Worm (Caenorhabditis elegans) whole organism, L2 larva: ENCODE data around the gene npax-4.

Experiments used
- C34F6.9 ChIP-seq: fragments of 150-350 bp; optimal IDR thresholded peaks from 2 replicates; lab custom pipeline; 2014; ENCODE audit warnings: missing biosample characterization, missing genetic modification characterization
- R02D3.7 ChIP-seq: fragments of 150-350 bp; optimal IDR thresholded peaks from 2 replicates; lab custom pipeline; 2014; ENCODE audit warnings: missing biosample characterization, missing genetic modification characterization
- ZK546.5 ChIP-seq: sonication (generic microtip); optimal IDR thresholded peaks from 2 replicates; lab custom pipeline; 2017; ENCODE audit warnings: missing biosample characterization, missing genetic modification characterization
- alr-1 ChIP-seq: fragments of 150-350 bp; optimal IDR thresholded peaks from 2 replicates; lab custom pipeline; 2014; ENCODE audit warnings: missing biosample characterization, missing genetic modification characterization
- aly-2 ChIP-seq: fragments of 150-350 bp; optimal IDR thresholded peaks from 2 replicates; lab custom pipeline; 2014; ENCODE audit warnings: missing biosample characterization, missing genetic modification characterization
- blmp-1 ChIP-seq: sonication (generic microtip); optimal IDR thresholded peaks from 2 replicates; lab custom pipeline; 2017; ENCODE audit warnings: missing genetic modification characterization, mild to moderate bottlenecking, missing compliant biosample characterization, antibody characterized with exemption, moderate library complexity; ENCODE audit not compliant: insufficient read depth
- crh-2 ChIP-seq: sonication (generic microtip); optimal IDR thresholded peaks from 2 replicates; lab custom pipeline; 2017; ENCODE audit warnings: missing biosample characterization, missing genetic modification characterization
- dmd-4 ChIP-seq: sonication (generic microtip); optimal IDR thresholded peaks from 2 replicates; lab custom pipeline; 2017; ENCODE audit warnings: missing biosample characterization, missing genetic modification characterization
- egl-27 ChIP-seq: sonication (generic microtip); optimal IDR thresholded peaks from 3 replicates; lab custom pipeline; 2017; ENCODE audit warnings: missing biosample characterization, missing genetic modification reagents, missing genetic modification characterization
- elt-3 ChIP-seq: sonication (generic microtip); optimal IDR thresholded peaks from 2 replicates; lab custom pipeline; 2017; ENCODE audit warnings: missing biosample characterization, missing genetic modification characterization
- fos-1 ChIP-seq: fragments of 150-350 bp; optimal IDR thresholded peaks from 2 replicates; lab custom pipeline; 2014; ENCODE audit warnings: missing biosample characterization, missing genetic modification characterization
- gmeb-1 ChIP-seq: fragments of 150-350 bp; optimal IDR thresholded peaks from 2 replicates; lab custom pipeline; 2014; ENCODE audit warnings: missing biosample characterization, missing genetic modification characterization
- lin-11 ChIP-seq: fragments of 150-350 bp; sonication (generic microtip); optimal IDR thresholded peaks from 2 replicates; lab custom pipeline; 2014; ENCODE audit warnings: missing biosample characterization, missing genetic modification characterization, inconsistent platforms, mixed read lengths
- lin-13 ChIP-seq: fragments of 150-350 bp; optimal IDR thresholded peaks from 2 replicates; lab custom pipeline; 2014; ENCODE audit warnings: missing biosample characterization, missing genetic modification reagents, missing genetic modification characterization
- lin-39 ChIP-seq: fragments of 150-350 bp; optimal IDR thresholded peaks from 2 replicates; lab custom pipeline; 2014; ENCODE audit warnings: missing biosample characterization, missing genetic modification reagents, missing genetic modification characterization
- lsy-2 ChIP-seq, 2 experiments: fragments of 150-350 bp in 1 of 2; sonication (generic microtip) in 1 of 2; optimal IDR thresholded peaks; 2 replicates each; lab custom pipeline; 2014 to 2017; ENCODE audit warnings: missing biosample characterization in 2 of 2, missing genetic modification characterization in 2 of 2
- mab-5 ChIP-seq: fragments of 150-350 bp; optimal IDR thresholded peaks from 2 replicates; lab custom pipeline; 2014; ENCODE audit warnings: missing biosample characterization, missing genetic modification characterization
- mbf-1 ChIP-seq: sonication (generic microtip); optimal IDR thresholded peaks from 2 replicates; lab custom pipeline; 2017; ENCODE audit warnings: missing biosample characterization, missing genetic modification characterization
- mdl-1 ChIP-seq, 2 experiments: fragments of 150-350 bp in 1 of 2; sonication (generic microtip) in 1 of 2; optimal IDR thresholded peaks; 2 replicates each; lab custom pipeline; 2017; ENCODE audit warnings: missing biosample characterization in 2 of 2, missing genetic modification characterization in 2 of 2
- nhr-11 ChIP-seq: fragments of 150-350 bp; optimal IDR thresholded peaks from 2 replicates; lab custom pipeline; 2014; ENCODE audit warnings: missing biosample characterization, missing genetic modification characterization
- nhr-12 ChIP-seq: fragments of 150-350 bp; optimal IDR thresholded peaks from 2 replicates; lab custom pipeline; 2014; ENCODE audit warnings: missing biosample characterization, missing genetic modification characterization
- nhr-129 ChIP-seq: fragments of 150-350 bp; optimal IDR thresholded peaks from 2 replicates; lab custom pipeline; 2014; ENCODE audit warnings: missing biosample characterization, missing genetic modification characterization
- nhr-21 ChIP-seq: fragments of 150-350 bp; optimal IDR thresholded peaks from 2 replicates; lab custom pipeline; 2014; ENCODE audit warnings: missing biosample characterization, missing genetic modification characterization
- nhr-23 ChIP-seq: fragments of 150-350 bp; optimal IDR thresholded peaks from 2 replicates; lab custom pipeline; 2014; ENCODE audit warnings: missing biosample characterization, missing genetic modification reagents, missing genetic modification characterization
- nhr-25 ChIP-seq: fragments of 150-350 bp; sonication (generic microtip); optimal IDR thresholded peaks from 3 replicates; lab custom pipeline; 2014; ENCODE audit warnings: missing biosample characterization, missing genetic modification characterization
- nhr-6 ChIP-seq: fragments of 150-350 bp; optimal IDR thresholded peaks from 2 replicates; lab custom pipeline; 2014; ENCODE audit warnings: missing biosample characterization, missing genetic modification characterization
- peb-1 ChIP-seq: fragments of 150-350 bp; optimal IDR thresholded peaks from 2 replicates; lab custom pipeline; 2014; ENCODE audit warnings: missing biosample characterization, missing genetic modification characterization
- sma-3 ChIP-seq: sonication (generic microtip); optimal IDR thresholded peaks from 2 replicates; lab custom pipeline; 2016; ENCODE audit warnings: missing genetic modification reagents, missing genetic modification characterization, missing compliant biosample characterization
- sma-9 ChIP-seq, 2 experiments: fragments of 150-350 bp in 1 of 2; sonication (generic microtip) in 1 of 2; optimal IDR thresholded peaks; 2 replicates each; lab custom pipeline; 2014 to 2016; ENCODE audit warnings: missing genetic modification characterization in 2 of 2, mild to moderate bottlenecking in 1 of 2, missing biosample characterization in 1 of 2, missing compliant biosample characterization in 1 of 2, missing genetic modification reagents in 1 of 2, moderate library complexity in 1 of 2
- snpc-4 ChIP-seq: fragments of 150-350 bp; optimal IDR thresholded peaks from 2 replicates; lab custom pipeline; 2014; ENCODE audit warnings: missing biosample characterization, missing genetic modification characterization
- zag-1 ChIP-seq: fragments of 150-350 bp; optimal IDR thresholded peaks from 2 replicates; lab custom pipeline; 2014; ENCODE audit warnings: missing biosample characterization, missing genetic modification characterization
- ztf-1 ChIP-seq: fragments of 200-800 bp; sonication (Bioruptor generic); conservative IDR thresholded peaks from 2 replicates; pipeline ENCODE4 v1.3.6; 2022; ENCODE audit warnings: missing genetic modification characterization, missing compliant biosample characterization
- ztf-4 ChIP-seq: fragments of 150-350 bp; optimal IDR thresholded peaks from 2 replicates; lab custom pipeline; 2014; ENCODE audit warnings: missing biosample characterization, missing genetic modification characterization

npax-4 gene

ce11 chrIV:8845922-8846321 is 33.8 kb downstream of the npax-4 start:
- peak; percentile 24 for TF ChIP-seq crh-2 (tag; lab: Kevin White, UChicago)
- no peak for TF ChIP-seq egl-27
- TF ChIP-seq fos-1 (tag; lab: Kevin White, UChicago): peak; percentile 80
- no peak for TF ChIP-seq alr-1

ce11 chrIV:8844457-8844856 is 35.3 kb downstream of the npax-4 start, which contains the start of gene T11B7.2:
Gene T11B7.2, minus strand, starts transcription at chrIV:8844557.
- TF ChIP-seq crh-2 (tag; lab: Kevin White, UChicago) (no peak), nhr-129 (no peak), nhr-25 (tag; lab: Kevin White, UChicago) (no peak), dmd-4 (no peak), C34F6.9 (tag; lab: Kevin White, UChicago) (no peak), ztf-4 (tag; lab: Kevin White, UChicago) (no peak), alr-1 (no peak), lin-11 (tag; lab: Kevin White, UChicago) (no peak), snpc-4 (tag; lab: Kevin White, UChicago) (no peak), aly-2 (tag; lab: Kevin White, UChicago) (no peak), zag-1 (tag; lab: Kevin White, UChicago) (no peak), nhr-23 (tag; lab: Kevin White, UChicago) (no peak), lsy-2 (tag; optimal IDR thresholded peaks at IDR 0.05; lab: Kevin White, UChicago) (no peak), nhr-21 (tag; lab: Kevin White, UChicago) (no peak), egl-27 (no peak), mab-5 (tag; lab: Kevin White, UChicago) (no peak), nhr-11 (tag; lab: Kevin White, UChicago) (no peak), peb-1 (tag; lab: Kevin White, UChicago) (no peak), ztf-1 (GFP tag; lab: Robert Waterston, UW) (no peak)
- TF ChIP-seq, all 48 proteins: peak for 0

ce11 chrIV:8840161-8840765 is 39.4 kb downstream of the npax-4 start, which contains the start of the genes T28C6.11 and T11B7.1:
Gene T28C6.11, minus strand, starts transcription at chrIV:8840261.
Gene T11B7.1, plus strand, starts transcription at chrIV:8840715.
- no peak for TF ChIP-seq ztf-1 (GFP tag; lab: Robert Waterston, UW)
- TF ChIP-seq R02D3.7 (tag; lab: Kevin White, UChicago): no peak
- no peak for TF ChIP-seq dmd-4
- TF ChIP-seq mdl-1 (tag; optimal IDR thresholded peaks at IDR 0.05; lab: Kevin White, UChicago): no peak
- TF ChIP-seq peb-1 (tag; lab: Kevin White, UChicago): no peak
- TF ChIP-seq crh-2 (tag; lab: Kevin White, UChicago): no peak
- no peak for TF ChIP-seq elt-3
- TF ChIP-seq sma-9 (GFP tag; optimal IDR thresholded peaks at IDR 0.05; lab: Kevin White, UChicago): no peak
- TF ChIP-seq sma-9 (tag; optimal IDR thresholded peaks at IDR 0.05; lab: Kevin White, UChicago): no peak

ce11 chrIV:8830591-8830990 is 49.1 kb downstream of the npax-4 start, which contains the start of gene T28C6.8:
Gene T28C6.8, minus strand, starts transcription at chrIV:8830727.
- TF ChIP-seq crh-2 (tag; lab: Kevin White, UChicago) (peak; percentile 37), ztf-4 (tag; lab: Kevin White, UChicago) (no peak), ztf-1 (GFP tag; lab: Robert Waterston, UW) (no peak), lin-39 (no peak), nhr-25 (tag; lab: Kevin White, UChicago) (peak; percentile 66), lin-13 (GFP tag; lab: Kevin White, UChicago) (no peak), mdl-1 (tag; optimal IDR thresholded peaks at IDR 0.05; lab: Kevin White, UChicago) (peak in 1 of 2 experiments; percentile 22), nhr-129 (peak; percentile 70), egl-27 (no peak), nhr-11 (tag; lab: Kevin White, UChicago) (no peak), nhr-6 (no peak), nhr-12 (tag; lab: Kevin White, UChicago) (no peak), fos-1 (tag; lab: Kevin White, UChicago) (peak; percentile 65), sma-3 (GFP tag; lab: Kevin White, UChicago) (peak; percentile 69), sma-9 (GFP tag; optimal IDR thresholded peaks at IDR 0.05; lab: Kevin White, UChicago) (peak; percentile 60), sma-9 (tag; optimal IDR thresholded peaks at IDR 0.05; lab: Kevin White, UChicago) (no peak), elt-3 (no peak), peb-1 (tag; lab: Kevin White, UChicago) (no peak), gmeb-1 (tag; lab: Kevin White, UChicago) (peak; percentile 42), nhr-21 (tag; lab: Kevin White, UChicago) (peak; percentile 65), blmp-1 (tag; lab: Kevin White, UChicago) (peak; percentile 63), ZK546.5 (no peak), mbf-1 (tag; lab: Kevin White, UChicago) (no peak)
